Worm (Caenorhabditis elegans) whole organism, L3 larva: ENCODE measurements around the gene lelo-2.

Experiments used
- egl-27 ChIP-seq: sonication (generic microtip); optimal IDR thresholded peaks from 4 replicates; lab custom pipeline; 2017; ENCODE audit warnings: missing biosample characterization, missing genetic modification reagents, missing genetic modification characterization
- fkh-2 ChIP-seq: fragments of 150-350 bp; optimal IDR thresholded peaks from 2 replicates; lab custom pipeline; 2014; ENCODE audit warnings: missing biosample characterization, missing genetic modification reagents, missing genetic modification characterization
- lsy-12 ChIP-seq: sonication (generic microtip); optimal IDR thresholded peaks from 2 replicates; lab custom pipeline; 2016; ENCODE audit warnings: mild to moderate bottlenecking, missing genetic modification characterization, missing compliant biosample characterization
- nhr-11 ChIP-seq: fragments of 150-350 bp; optimal IDR thresholded peaks from 2 replicates; lab custom pipeline; 2014; ENCODE audit warnings: missing biosample characterization, missing genetic modification characterization
- nhr-77 ChIP-seq: fragments of 150-350 bp; optimal IDR thresholded peaks from 2 replicates; lab custom pipeline; 2014; ENCODE audit warnings: missing biosample characterization, missing genetic modification characterization
- pha-4 ChIP-seq: fragments of 150-350 bp; optimal IDR thresholded peaks from 2 replicates; lab custom pipeline; 2014; ENCODE audit warnings: missing biosample characterization, missing genetic modification reagents, missing genetic modification characterization
- unc-39 ChIP-seq: sonication (generic microtip); optimal IDR thresholded peaks from 4 replicates; lab custom pipeline; 2017; ENCODE audit warnings: missing biosample characterization, missing genetic modification characterization
- ztf-11 ChIP-seq: fragments of 150-350 bp; optimal IDR thresholded peaks from 2 replicates; lab custom pipeline; 2014; ENCODE audit warnings: missing biosample characterization, missing genetic modification characterization

- TF ChIP-seq unc-39 (tag; lab: Kevin White, UChicago) (no peak), fkh-2 (tag; lab: Kevin White, UChicago) (no peak), pha-4 (tag; lab: Kevin White, UChicago) (no peak), nhr-11 (tag; lab: Kevin White, UChicago) (no peak), lsy-12 (tag; lab: Kevin White, UChicago) (no peak), ztf-11 (no peak), nhr-77 (tag; lab: Kevin White, UChicago) (no peak), egl-27 (tag; lab: Kevin White, UChicago) (no peak)
These were observed 52.6 kb downstream of the lelo-2 start, which contains the start of gene Y82E9BR.20 for ce11 chrIII:1374355-1374807.
